Fruit fly (Drosophila melanogaster) whole organism, adult: Measurements from ENCODE around the gene CG6066.

Source experiments
- CG11617 ChIP-seq: fragments of 200-800 bp; sonication (Bioruptor generic); optimal IDR thresholded peaks from 2 replicates; lab custom pipeline; 2017; ENCODE audit warnings: mild to moderate bottlenecking, missing biosample characterization, missing genetic modification reagents, missing genetic modification characterization
- CG12768 ChIP-seq: fragments of 200-800 bp; sonication (Bioruptor generic); optimal IDR thresholded peaks from 2 replicates; lab custom pipeline; 2017; ENCODE audit warnings: missing biosample characterization, missing genetic modification characterization, mild to moderate bottlenecking, moderate library complexity, missing genetic modification reagents
- CG14711 ChIP-seq: fragments of 200-800 bp; sonication (Bioruptor generic); optimal IDR thresholded peaks from 2 replicates; lab custom pipeline; 2018; ENCODE audit warnings: missing biosample characterization, mild to moderate bottlenecking, missing genetic modification characterization, moderate library complexity
- CG1620 ChIP-seq: fragments of 200-800 bp; sonication (Bioruptor generic); optimal IDR thresholded peaks from 2 replicates; lab custom pipeline; 2016; ENCODE audit warnings: missing biosample characterization, missing genetic modification characterization
- CG33017 ChIP-seq: fragments of 200-800 bp; sonication (Bioruptor generic); optimal IDR thresholded peaks from 2 replicates; lab custom pipeline; 2018; ENCODE audit warnings: missing biosample characterization, mild to moderate bottlenecking, missing genetic modification characterization, moderate library complexity
- CG5204 ChIP-seq: fragments of 200-800 bp; sonication (Bioruptor generic); optimal IDR thresholded peaks from 2 replicates; lab custom pipeline; 2016; ENCODE audit warnings: missing biosample characterization, missing genetic modification characterization
- CG7045 ChIP-seq: fragments of 200-800 bp; sonication (Bioruptor generic); optimal IDR thresholded peaks from 2 replicates; lab custom pipeline; 2017; ENCODE audit warnings: missing biosample characterization, mild to moderate bottlenecking, missing genetic modification characterization
- CG7101 ChIP-seq: fragments of 200-800 bp; sonication (Bioruptor generic); optimal IDR thresholded peaks from 2 replicates; lab custom pipeline; 2018; ENCODE audit warnings: missing biosample characterization, mild to moderate bottlenecking, missing genetic modification characterization, moderate library complexity
- Clk ChIP-seq: fragments of 200-800 bp; sonication (Bioruptor generic); optimal IDR thresholded peaks from 2 replicates; lab custom pipeline; 2017; ENCODE audit warnings: missing biosample characterization, missing genetic modification characterization
- Crg-1 ChIP-seq: fragments of 200-800 bp; sonication (Bioruptor generic); optimal IDR thresholded peaks from 2 replicates; lab custom pipeline; 2016; ENCODE audit warnings: missing biosample characterization, missing genetic modification characterization
- Hr96 ChIP-seq: fragments of 200-800 bp; sonication (Bioruptor generic); optimal IDR thresholded peaks from 2 replicates; lab custom pipeline; 2016; ENCODE audit warnings: missing biosample characterization, missing genetic modification characterization
- Mnt ChIP-seq: fragments of 200-800 bp; sonication (Bioruptor generic); optimal IDR thresholded peaks from 2 replicates; lab custom pipeline; 2016; ENCODE audit warnings: missing biosample characterization, mild to moderate bottlenecking, missing genetic modification characterization
- bab1 ChIP-seq: fragments of 200-800 bp; sonication (Bioruptor generic); optimal IDR thresholded peaks from 3 replicates; lab custom pipeline; 2019; ENCODE audit warnings: missing biosample characterization, mild to moderate bottlenecking, missing genetic modification characterization, moderate library complexity
- cic ChIP-seq: fragments of 200-800 bp; sonication (Bioruptor generic); optimal IDR thresholded peaks from 2 replicates; lab custom pipeline; 2017; ENCODE audit warnings: missing biosample characterization, mild to moderate bottlenecking, missing genetic modification characterization, moderate library complexity
- cnc ChIP-seq, 2 experiments: fragments of >200 bp; optimal IDR thresholded peaks; 2 replicates each; lab custom pipeline; 2017
- kay ChIP-seq: fragments of 200-800 bp; sonication (Bioruptor generic); peaks from one replicate; lab custom pipeline; 2016; ENCODE audit warnings: missing biosample characterization, missing genetic modification characterization, borderline replicate concordance
- ovo ChIP-seq: fragments of 200-800 bp; sonication (Bioruptor generic); optimal IDR thresholded peaks from 2 replicates; lab custom pipeline; 2016; ENCODE audit warnings: missing biosample characterization, missing genetic modification characterization
- pad ChIP-seq: fragments of 200-800 bp; sonication (Bioruptor generic); optimal IDR thresholded peaks from 3 replicates; lab custom pipeline; 2017; ENCODE audit warnings: missing biosample characterization, missing genetic modification characterization, mild to moderate bottlenecking, moderate library complexity, missing genetic modification reagents
- tj ChIP-seq: fragments of 200-800 bp; sonication (Bioruptor generic); optimal IDR thresholded peaks from 3 replicates; lab custom pipeline; 2017; ENCODE audit warnings: missing biosample characterization, mild to moderate bottlenecking, missing genetic modification characterization, moderate library complexity
- toe ChIP-seq: fragments of 200-800 bp; sonication (Bioruptor generic); optimal IDR thresholded peaks from 2 replicates; lab custom pipeline; 2016; ENCODE audit warnings: missing biosample characterization, missing genetic modification characterization

Gene CG6066

dm6 chr3R:27134728-27135361 lies 18.3 kb upstream of the CG6066 start:
- TF ChIP-seq CG5204, result no peak
- no peak for TF ChIP-seq kay (GFP tag; lab: Kevin White, UChicago)
- no peak for TF ChIP-seq CG7045 (GFP tag; lab: Kevin White, UChicago)
- no peak for TF ChIP-seq cnc (optimal IDR thresholded peaks at IDR 0.05; lab: Kevin White, UChicago)
- TF ChIP-seq ovo, result no peak
- no peak for TF ChIP-seq Mnt (GFP tag; lab: Kevin White, UChicago)
- no peak for TF ChIP-seq Hr96 (GFP tag; lab: Kevin White, UChicago)
- TF ChIP-seq CG12768 (GFP tag; lab: Kevin White, UChicago), result no peak
- no peak for TF ChIP-seq CG1620 (GFP tag; lab: Kevin White, UChicago)
- TF ChIP-seq cic (GFP tag; lab: Kevin White, UChicago), result no peak
- no peak for TF ChIP-seq CG14711 (tag; lab: Kevin White, UChicago)
- no peak for TF ChIP-seq CG33017
- no peak for TF ChIP-seq Crg-1 (GFP tag; lab: Kevin White, UChicago)
- TF ChIP-seq bab1 (GFP tag; lab: Kevin White, UChicago), result no peak
- no peak for TF ChIP-seq CG7101 (tag; lab: Kevin White, UChicago)
- no peak for TF ChIP-seq tj (GFP tag; lab: Kevin White, UChicago)
- TF ChIP-seq CG11617 (GFP tag; lab: Kevin White, UChicago), result no peak
- no peak for TF ChIP-seq toe (GFP tag; lab: Kevin White, UChicago)

dm6 chr3R:27133992-27134391 lies 17.5 kb upstream of the CG6066 start:
- TF ChIP-seq Mnt (GFP tag; lab: Kevin White, UChicago), result no peak
- no peak for TF ChIP-seq Crg-1 (GFP tag; lab: Kevin White, UChicago)
- no peak for TF ChIP-seq CG1620 (GFP tag; lab: Kevin White, UChicago)
- TF ChIP-seq CG12768 (GFP tag; lab: Kevin White, UChicago), result no peak
- no peak for TF ChIP-seq CG7045 (GFP tag; lab: Kevin White, UChicago)
- no peak for TF ChIP-seq cic (GFP tag; lab: Kevin White, UChicago)

DNA sequence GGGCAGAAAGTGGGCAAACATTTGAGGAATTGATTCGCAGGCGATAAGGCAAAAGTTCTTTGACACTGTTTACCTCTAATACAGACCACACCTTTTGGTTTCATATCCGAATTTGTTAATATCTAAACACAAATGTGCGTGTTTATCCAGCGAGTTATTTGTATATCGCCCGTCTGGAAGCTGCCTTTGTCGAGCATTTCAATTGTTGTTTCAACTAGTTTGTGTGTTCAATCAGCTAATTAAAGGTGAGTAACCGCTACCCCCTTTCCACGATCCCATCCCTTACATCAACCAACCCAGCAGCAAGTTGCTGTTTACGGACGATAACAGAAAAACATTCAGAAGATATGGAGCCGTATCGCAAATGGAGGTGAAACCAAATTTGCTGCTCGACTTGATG lies 14.9 kb upstream of the CG6066 start:
- TF ChIP-seq Clk (GFP tag; lab: Kevin White, UChicago), result no peak
- peak; percentile 20 for TF ChIP-seq cic (GFP tag; lab: Kevin White, UChicago)
- TF ChIP-seq tj (GFP tag; lab: Kevin White, UChicago), result no peak
- TF ChIP-seq CG33017, result peak; percentile 6
- peak; percentile 29 for TF ChIP-seq CG7045 (GFP tag; lab: Kevin White, UChicago)
- no peak for TF ChIP-seq pad (GFP tag; lab: Kevin White, UChicago)
- peak; percentile 11 for TF ChIP-seq CG14711 (tag; lab: Kevin White, UChicago)
- no peak for TF ChIP-seq Mnt (GFP tag; lab: Kevin White, UChicago)
- TF ChIP-seq CG7101 (tag; lab: Kevin White, UChicago), result peak; percentile 46
- TF ChIP-seq toe (GFP tag; lab: Kevin White, UChicago), result no peak
- peak; percentile 63 for TF ChIP-seq Crg-1 (GFP tag; lab: Kevin White, UChicago)
- TF ChIP-seq kay (GFP tag; lab: Kevin White, UChicago), result peak; percentile 56
- no peak for TF ChIP-seq CG5204
- TF ChIP-seq bab1 (GFP tag; lab: Kevin White, UChicago), result no peak
- TF ChIP-seq ovo, result peak; percentile 44
- TF ChIP-seq CG1620 (GFP tag; lab: Kevin White, UChicago), result peak; percentile 40
- TF ChIP-seq CG12768 (GFP tag; lab: Kevin White, UChicago), result peak; percentile 39
- no peak for TF ChIP-seq Hr96 (GFP tag; lab: Kevin White, UChicago)
- TF ChIP-seq CG11617 (GFP tag; lab: Kevin White, UChicago), result peak; percentile 12
- no peak for TF ChIP-seq cnc (optimal IDR thresholded peaks at IDR 0.05; lab: Kevin White, UChicago)

- TF ChIP-seq kay (GFP tag; lab: Kevin White, UChicago), result peak; percentile 47
- peak; percentile 62 for TF ChIP-seq tj (GFP tag; lab: Kevin White, UChicago)
- no peak for TF ChIP-seq Hr96 (GFP tag; lab: Kevin White, UChicago)
Measured at dm6 chr3R:27130551-27131161, 14.1 kb upstream of the CG6066 start.

dm6 chr3R:27129580-27130385 lies 13.3 kb upstream of the CG6066 start:
- TF ChIP-seq ovo (no peak), CG11617 (GFP tag; lab: Kevin White, UChicago) (peak; percentile 3), CG7045 (GFP tag; lab: Kevin White, UChicago) (peak; percentile 19), CG5204 (no peak), CG7101 (tag; lab: Kevin White, UChicago) (peak; percentile 7), pad (GFP tag; lab: Kevin White, UChicago) (no peak), Mnt (GFP tag; lab: Kevin White, UChicago) (peak; percentile 65), kay (GFP tag; lab: Kevin White, UChicago) (no peak), CG14711 (tag; lab: Kevin White, UChicago) (peak; percentile 36), tj (GFP tag; lab: Kevin White, UChicago) (peak; percentile 70), cnc (optimal IDR thresholded peaks at IDR 0.05; lab: Kevin White, UChicago) (no peak), CG33017 (peak; percentile 8), Hr96 (GFP tag; lab: Kevin White, UChicago) (peak; percentile 13), toe (GFP tag; lab: Kevin White, UChicago) (no peak), bab1 (GFP tag; lab: Kevin White, UChicago) (peak; percentile 37), CG12768 (GFP tag; lab: Kevin White, UChicago) (peak; percentile 22), cic (GFP tag; lab: Kevin White, UChicago) (peak; percentile 47), CG1620 (GFP tag; lab: Kevin White, UChicago) (no peak), Crg-1 (GFP tag; lab: Kevin White, UChicago) (peak; percentile 14), Clk (GFP tag; lab: Kevin White, UChicago) (no peak)
